Fruit fly (Drosophila melanogaster) whole organism, embryonic: Measurements from ENCODE around the gene CG33654.

Source experiments
- Asciz ChIP-seq: fragments of 200-800 bp; sonication (Bioruptor generic); optimal IDR thresholded peaks from 2 replicates; lab custom pipeline; 2017; ENCODE audit warnings: missing biosample characterization, mild to moderate bottlenecking, missing genetic modification characterization, missing genetic modification reagents
- Atf3 ChIP-seq: fragments of 200-800 bp; sonication (Bioruptor generic); optimal IDR thresholded peaks from 3 replicates; lab custom pipeline; 2016; ENCODE audit warnings: missing biosample characterization, missing genetic modification characterization
- BEAF-32 ChIP-seq: fragments of 200-800 bp; sonication (Bioruptor generic); optimal IDR thresholded peaks from 3 replicates; lab custom pipeline; 2017; ENCODE audit warnings: missing biosample characterization, missing genetic modification characterization, mild to moderate bottlenecking, moderate library complexity, missing genetic modification reagents
- CG10431 ChIP-seq: fragments of 200-800 bp; sonication (Bioruptor generic); optimal IDR thresholded peaks from 3 replicates; lab custom pipeline; 2018; ENCODE audit warnings: missing biosample characterization, mild to moderate bottlenecking, missing genetic modification characterization
- CG11085 ChIP-seq: fragments of 200-800 bp; sonication (Bioruptor generic); IDR thresholded peaks from 2 replicates; pipeline ENCODE4 v1.3.6; 2022; ENCODE audit warnings: missing biosample characterization, missing genetic modification characterization
- CG11560 ChIP-seq: fragments of 200-800 bp; sonication (Bioruptor generic); IDR thresholded peaks from 3 replicates; pipeline ENCODE4 v1.3.6; 2022; ENCODE audit warnings: missing biosample characterization, missing genetic modification characterization
- CG12659 ChIP-seq: fragments of 200-800 bp; sonication (Bioruptor generic); optimal IDR thresholded peaks from 3 replicates; lab custom pipeline; 2017; ENCODE audit warnings: mild to moderate bottlenecking, missing biosample characterization, missing genetic modification reagents, missing genetic modification characterization
- CG12769 ChIP-seq: fragments of 200-800 bp; sonication (Bioruptor generic); optimal IDR thresholded peaks from 2 replicates; lab custom pipeline; 2019; ENCODE audit warnings: missing biosample characterization, mild to moderate bottlenecking, missing genetic modification characterization, moderate library complexity
- CG14710 ChIP-seq: fragments of 200-800 bp; sonication (Bioruptor generic); optimal IDR thresholded peaks from 3 replicates; lab custom pipeline; 2019; ENCODE audit warnings: missing biosample characterization, mild to moderate bottlenecking, missing genetic modification characterization, moderate library complexity
- CG14965 ChIP-seq: fragments of 200-800 bp; sonication (Bioruptor generic); optimal IDR thresholded peaks from 2 replicates; lab custom pipeline; 2016; ENCODE audit warnings: missing biosample characterization, missing genetic modification characterization, borderline replicate concordance
- CG15696 ChIP-seq: fragments of 200-800 bp; sonication (Bioruptor generic); optimal IDR thresholded peaks from 2 replicates; lab custom pipeline; 2019; ENCODE audit warnings: missing biosample characterization, mild to moderate bottlenecking, missing genetic modification characterization, moderate library complexity
- CG17186 ChIP-seq: fragments of 200-800 bp; sonication (Bioruptor generic); optimal IDR thresholded peaks from 3 replicates; lab custom pipeline; 2017; ENCODE audit warnings: missing biosample characterization, missing genetic modification reagents, missing genetic modification characterization
- CG17361 ChIP-seq: fragments of 200-800 bp; sonication (Bioruptor generic); IDR thresholded peaks from 3 replicates; pipeline ENCODE4 v1.3.6; 2022; ENCODE audit warnings: missing biosample characterization, missing genetic modification characterization
- CG18476 ChIP-seq: fragments of 200-800 bp; sonication (Bioruptor generic); optimal IDR thresholded peaks from 2 replicates; lab custom pipeline; 2016; ENCODE audit warnings: missing biosample characterization, mild to moderate bottlenecking, missing genetic modification characterization
- CG2116 ChIP-seq: fragments of 200-800 bp; sonication (Bioruptor generic); optimal IDR thresholded peaks from 3 replicates; lab custom pipeline; 2018; ENCODE audit warnings: missing biosample characterization, mild to moderate bottlenecking, missing genetic modification characterization
- CG3407 ChIP-seq: fragments of 200-800 bp; sonication (Bioruptor generic); optimal IDR thresholded peaks from 2 replicates; lab custom pipeline; 2018; ENCODE audit warnings: missing biosample characterization, mild to moderate bottlenecking, missing genetic modification characterization
- CG42726 ChIP-seq: fragments of 200-800 bp; sonication (Bioruptor generic); IDR thresholded peaks from 2 replicates; pipeline ENCODE4 v1.3.6; 2022; ENCODE audit warnings: missing biosample characterization, missing genetic modification characterization; ENCODE audit not compliant: partially characterized antibody
- CG4730 ChIP-seq: fragments of 200-800 bp; sonication (Bioruptor generic); IDR thresholded peaks from 2 replicates; pipeline ENCODE4 v1.3.6; 2022; ENCODE audit warnings: missing biosample characterization, missing genetic modification characterization
- CG6791 ChIP-seq: fragments of 200-800 bp; sonication (Bioruptor generic); IDR thresholded peaks from 3 replicates; pipeline ENCODE4 v1.3.6; 2022; ENCODE audit warnings: missing biosample characterization, missing genetic modification characterization; ENCODE audit not compliant: partially characterized antibody
- CG8388 ChIP-seq: fragments of 200-800 bp; sonication (Bioruptor generic); optimal IDR thresholded peaks from 2 replicates; lab custom pipeline; 2019; ENCODE audit warnings: missing biosample characterization, mild to moderate bottlenecking, missing genetic modification characterization, moderate library complexity
- CG9215 ChIP-seq: fragments of 200-800 bp; sonication (Bioruptor generic); IDR thresholded peaks from 2 replicates; pipeline ENCODE4 v1.3.6; 2022; ENCODE audit warnings: missing biosample characterization, missing genetic modification characterization
- CG9437 ChIP-seq: fragments of 200-800 bp; sonication (Bioruptor generic); optimal IDR thresholded peaks from 2 replicates; lab custom pipeline; 2018; ENCODE audit warnings: missing biosample characterization, mild to moderate bottlenecking, missing genetic modification characterization
- CHES-1-like ChIP-seq: fragments of 200-800 bp; sonication (Bioruptor generic); optimal IDR thresholded peaks from 2 replicates; lab custom pipeline; 2016; ENCODE audit warnings: missing biosample characterization, missing genetic modification characterization
- HLH4C ChIP-seq: fragments of 200-800 bp; sonication (Bioruptor generic); IDR thresholded peaks from 3 replicates; pipeline ENCODE4 v1.3.6; 2022; ENCODE audit warnings: missing biosample characterization, missing genetic modification characterization; ENCODE audit not compliant: partially characterized antibody
- Hand ChIP-seq: fragments of 200-800 bp; sonication (Bioruptor generic); optimal IDR thresholded peaks from 2 replicates; lab custom pipeline; 2017; ENCODE audit warnings: mild to moderate bottlenecking, missing biosample characterization, missing genetic modification reagents, missing genetic modification characterization
- Mad ChIP-seq: fragments of 200-800 bp; sonication (Bioruptor generic); optimal IDR thresholded peaks from 2 replicates; lab custom pipeline; 2016; ENCODE audit warnings: missing biosample characterization, missing genetic modification characterization
- Med ChIP-seq: fragments of 200-800 bp; sonication (Bioruptor generic); peaks from one replicate; lab custom pipeline; 2016; ENCODE audit warnings: missing biosample characterization, missing genetic modification characterization, mild to moderate bottlenecking, inconsistent platforms, moderate library complexity
- NFAT ChIP-seq: fragments of 200-800 bp; sonication (Bioruptor generic); IDR thresholded peaks from 2 replicates; pipeline ENCODE4 v1.3.6; 2022; ENCODE audit warnings: missing biosample characterization, missing genetic modification characterization
- NK7.1 ChIP-seq: fragments of 200-800 bp; sonication (Bioruptor generic); optimal IDR thresholded peaks from 3 replicates; lab custom pipeline; 2016; ENCODE audit warnings: missing biosample characterization, missing genetic modification characterization
- Oli ChIP-seq: fragments of 200-800 bp; sonication (Bioruptor generic); optimal IDR thresholded peaks from 2 replicates; lab custom pipeline; 2018; ENCODE audit warnings: missing biosample characterization, mild to moderate bottlenecking, missing genetic modification characterization, moderate library complexity
- Optix ChIP-seq: fragments of 200-800 bp; sonication (Bioruptor generic); IDR thresholded peaks from 3 replicates; pipeline ENCODE4 v1.3.6; 2022; ENCODE audit warnings: missing biosample characterization, missing genetic modification characterization
- Scr ChIP-seq: fragments of 200-800 bp; sonication (Bioruptor generic); IDR thresholded peaks from 2 replicates; pipeline ENCODE4 v1.3.6; 2022; ENCODE audit warnings: missing biosample characterization, missing genetic modification characterization; ENCODE audit not compliant: partially characterized antibody
- Sox102F ChIP-seq: fragments of 200-800 bp; sonication (Bioruptor generic); optimal IDR thresholded peaks from 2 replicates; lab custom pipeline; 2018; ENCODE audit warnings: missing biosample characterization, mild to moderate bottlenecking, missing genetic modification characterization, moderate library complexity
- amos ChIP-seq: fragments of 200-800 bp; sonication (Bioruptor generic); IDR thresholded peaks from 2 replicates; pipeline ENCODE4 v1.3.6; 2022; ENCODE audit warnings: missing biosample characterization, missing genetic modification characterization; ENCODE audit not compliant: partially characterized antibody
- cwo ChIP-seq: fragments of 200-800 bp; sonication (Bioruptor generic); optimal IDR thresholded peaks from 3 replicates; lab custom pipeline; 2017; ENCODE audit warnings: missing biosample characterization, missing genetic modification characterization, mild to moderate bottlenecking, moderate library complexity, missing genetic modification reagents
- dm ChIP-seq: fragments of 200-800 bp; sonication (Bioruptor generic); optimal IDR thresholded peaks from 3 replicates; lab custom pipeline; 2016; ENCODE audit warnings: missing biosample characterization, missing genetic modification characterization
- dysf ChIP-seq: fragments of 200-800 bp; sonication (Bioruptor generic); IDR thresholded peaks from 3 replicates; pipeline ENCODE4 v1.3.6; 2022; ENCODE audit warnings: missing biosample characterization, missing genetic modification characterization
- emc ChIP-seq: fragments of 200-800 bp; sonication (Bioruptor generic); optimal IDR thresholded peaks from 2 replicates; lab custom pipeline; 2016; ENCODE audit warnings: missing biosample characterization, missing genetic modification characterization
- fd3F ChIP-seq: fragments of 200-800 bp; sonication (Bioruptor generic); optimal IDR thresholded peaks from 2 replicates; lab custom pipeline; 2018; ENCODE audit warnings: missing biosample characterization, mild to moderate bottlenecking, missing genetic modification characterization, moderate library complexity
- gcm2 ChIP-seq: fragments of 200-800 bp; sonication (Bioruptor generic); optimal IDR thresholded peaks from 2 replicates; lab custom pipeline; 2016; ENCODE audit warnings: missing biosample characterization, missing genetic modification characterization
- hbn ChIP-seq: fragments of 200-800 bp; sonication (Bioruptor generic); IDR thresholded peaks from 2 replicates; pipeline ENCODE4 v1.3.6; 2022; ENCODE audit warnings: missing biosample characterization, missing genetic modification characterization; ENCODE audit not compliant: partially characterized antibody
- hth ChIP-seq: fragments of >200 bp; optimal IDR thresholded peaks from 2 replicates; lab custom pipeline; 2017; ENCODE audit warnings: inconsistent platforms
- inv ChIP-seq: fragments of 200-800 bp; sonication (Bioruptor generic); IDR thresholded peaks from 2 replicates; pipeline ENCODE4 v1.3.6; 2022; ENCODE audit warnings: missing biosample characterization, missing genetic modification characterization; ENCODE audit not compliant: partially characterized antibody
- jigr1 ChIP-seq: fragments of 200-800 bp; sonication (Bioruptor generic); IDR thresholded peaks from 3 replicates; pipeline ENCODE4 v1.3.6; 2022; ENCODE audit warnings: missing biosample characterization, missing genetic modification characterization
- kay ChIP-seq: fragments of 200-800 bp; sonication (Bioruptor generic); optimal IDR thresholded peaks from 2 replicates; lab custom pipeline; 2016; ENCODE audit warnings: missing biosample characterization, missing genetic modification characterization
- lmd ChIP-seq: fragments of 200-800 bp; sonication (Bioruptor generic); IDR thresholded peaks from 2 replicates; pipeline ENCODE4 v1.3.6; 2022; ENCODE audit warnings: missing biosample characterization, missing genetic modification characterization
- lola ChIP-seq, 3 experiments: fragments of >200 bp in 2 of 3; fragments of 200-800 bp in 1 of 3; sonication (Bioruptor generic) in 1 of 3; optimal IDR thresholded peaks; 2 replicates each; lab custom pipeline; 2017 to 2019; ENCODE audit warnings: missing biosample characterization in 3 of 3, missing genetic modification characterization in 3 of 3, mild to moderate bottlenecking in 1 of 3, moderate library complexity in 1 of 3
- nmo ChIP-seq: fragments of 200-800 bp; sonication (Bioruptor generic); optimal IDR thresholded peaks from 2 replicates; lab custom pipeline; 2018; ENCODE audit warnings: missing biosample characterization, mild to moderate bottlenecking, missing genetic modification characterization, moderate library complexity
- oc ChIP-seq: fragments of 200-800 bp; sonication (Bioruptor generic); optimal IDR thresholded peaks from 2 replicates; lab custom pipeline; 2018; ENCODE audit warnings: missing biosample characterization, mild to moderate bottlenecking, missing genetic modification characterization, moderate library complexity
- otp ChIP-seq: fragments of 200-800 bp; sonication (Bioruptor generic); IDR thresholded peaks from 3 replicates; pipeline ENCODE4, ENCODE4 v1.3.6; 2022; ENCODE audit warnings: missing biosample characterization, missing genetic modification characterization
- pho ChIP-seq: fragments of 200-800 bp; sonication (Bioruptor generic); optimal IDR thresholded peaks from 2 replicates; lab custom pipeline; 2016; ENCODE audit warnings: missing biosample characterization, missing genetic modification characterization
- sqz ChIP-seq: fragments of 200-800 bp; sonication (Bioruptor generic); optimal IDR thresholded peaks from 3 replicates; lab custom pipeline; 2018; ENCODE audit warnings: missing biosample characterization, mild to moderate bottlenecking, missing genetic modification characterization

The CG33654 gene

DNA sequence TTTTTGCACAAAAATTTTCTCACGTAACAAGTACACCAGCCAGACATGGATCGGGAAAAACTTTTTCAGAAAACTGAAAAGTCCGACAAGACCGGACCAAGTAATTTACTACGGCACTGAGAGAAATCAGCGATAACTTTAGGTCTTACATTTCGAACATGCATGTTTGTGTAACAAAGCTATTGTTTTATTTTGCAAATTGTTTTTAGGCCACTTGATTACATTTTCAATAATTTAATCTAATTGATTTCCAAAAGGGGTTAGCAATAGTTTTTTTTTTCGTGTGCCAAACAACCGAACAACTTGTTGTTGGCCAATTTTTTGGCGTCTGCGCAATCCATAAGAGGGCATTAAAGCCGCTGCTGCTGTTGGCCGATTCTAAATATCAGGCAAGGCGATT is 30.1 kb upstream of the CG33654 start (continued):
- peak; percentile 52 for TF ChIP-seq emc (GFP tag; lab: Kevin White, UChicago)
- TF ChIP-seq hbn, result no peak
- peak; percentile 27 for TF ChIP-seq CHES-1-like (GFP tag; lab: Kevin White, UChicago)
- TF ChIP-seq gcm2 (GFP tag; lab: Kevin White, UChicago), result no peak
- TF ChIP-seq amos (GFP tag; lab: Robert Waterston, UW), result no peak
- no peak for TF ChIP-seq CG2116 (GFP tag; lab: Kevin White, UChicago)
- TF ChIP-seq pho (GFP tag; lab: Kevin White, UChicago), result peak; percentile 47
- peak; percentile 39 for TF ChIP-seq CG9437 (GFP tag; lab: Kevin White, UChicago)
- TF ChIP-seq CG14710 (tag; lab: Kevin White, UChicago), result peak; percentile 12
- TF ChIP-seq CG11085, result 0 out of 2 replicates have a peak, but pooled peaks have one; percentile 32
- no peak for TF ChIP-seq CG42726 (GFP tag; lab: Robert Waterston, UW)
- TF ChIP-seq jigr1, result no peak
- TF ChIP-seq CG17186 (GFP tag; lab: Kevin White, UChicago), result no peak
- peak; percentile 61 for TF ChIP-seq lmd (GFP tag; lab: Robert Waterston, UW)
- TF ChIP-seq cwo (GFP tag; lab: Kevin White, UChicago), result peak; percentile 60
- no peak for TF ChIP-seq dm
- TF ChIP-seq kay (GFP tag; lab: Kevin White, UChicago), result peak; percentile 36
- no peak for TF ChIP-seq NFAT (GFP tag; lab: Robert Waterston, UW)
- TF ChIP-seq dysf (GFP tag; lab: Robert Waterston, UW), result peak; percentile 80
- TF ChIP-seq Asciz (GFP tag; lab: Kevin White, UChicago), result peak; percentile 52
- TF ChIP-seq Optix (GFP tag; lab: Robert Waterston, UW), result no peak
- no peak for TF ChIP-seq CG3407 (GFP tag; lab: Kevin White, UChicago)
- peak; percentile 59 for TF ChIP-seq CG18476 (GFP tag; lab: Kevin White, UChicago)
- TF ChIP-seq CG8388 (GFP tag; lab: Kevin White, UChicago), result peak; percentile 32
- TF ChIP-seq Med (GFP tag; lab: Kevin White, UChicago), result peak; percentile 96
- TF ChIP-seq BEAF-32 (GFP tag; lab: Kevin White, UChicago), result no peak
- TF ChIP-seq CG14965, result no peak
- TF ChIP-seq Atf3 (GFP tag; lab: Kevin White, UChicago), result peak; percentile 21
- TF ChIP-seq Mad (GFP tag; lab: Kevin White, UChicago), result peak; percentile 15
- no peak for TF ChIP-seq hth (lab: Kevin White, UChicago)
- TF ChIP-seq CG15696 (tag; lab: Kevin White, UChicago), result no peak
- TF ChIP-seq CG10431 (GFP tag; lab: Kevin White, UChicago), result no peak
- peak; percentile 10 for TF ChIP-seq CG12659
- TF ChIP-seq nmo, result peak; percentile 38
- no peak for TF ChIP-seq Scr (GFP tag; lab: Robert Waterston, UW)
- TF ChIP-seq CG4730, result no peak
- TF ChIP-seq sqz (GFP tag; lab: Kevin White, UChicago), result no peak
- TF ChIP-seq otp (GFP tag; lab: Robert Waterston, UW), result peak; percentile 64; the same call in 2 of the 3 replicates
- TF ChIP-seq fd3F (GFP tag; lab: Kevin White, UChicago), result peak; percentile 40
- TF ChIP-seq Hand, result peak; percentile 47

DNA sequence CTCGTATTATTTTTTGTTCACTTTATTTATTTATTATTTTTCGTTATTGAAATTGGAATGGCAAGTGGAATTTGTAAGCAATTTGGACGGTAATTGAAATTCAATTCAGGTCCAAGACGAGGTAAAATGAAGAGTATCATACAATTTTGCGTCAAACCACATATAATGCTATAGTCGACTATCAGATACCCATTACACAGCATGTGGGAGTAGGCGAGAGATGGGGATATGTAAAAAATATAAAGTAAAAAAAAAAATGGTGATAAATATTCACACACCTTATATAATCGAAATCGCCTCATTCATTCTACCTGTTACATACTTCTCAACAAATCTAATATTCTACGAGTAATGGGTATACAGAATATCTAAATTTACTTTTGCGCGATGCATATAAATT is 29.2 kb upstream of the CG33654 start:
- TF ChIP-seq CG9215 (GFP tag; lab: Robert Waterston, UW) (no peak), CG12769 (tag; lab: Kevin White, UChicago) (peak; percentile 1), CG17361 (no peak), NK7.1 (GFP tag; lab: Kevin White, UChicago) (no peak), HLH4C (peak; percentile 87), inv (GFP tag; lab: Robert Waterston, UW) (peak; percentile 13; the same call in 1 of the 2 replicates), CG6791 (GFP tag; lab: Robert Waterston, UW) (peak; percentile 49; the same call in 1 of the 3 replicates), oc (tag; lab: Kevin White, UChicago) (no peak), lola (GFP tag; optimal IDR thresholded peaks at IDR 0.05; lab: Kevin White, UChicago) (no peak), Oli (tag; lab: Kevin White, UChicago) (peak; percentile 4), CG11560 (tag; lab: Robert Waterston, UW) (no peak), Sox102F (GFP tag; lab: Kevin White, UChicago) (peak; percentile 31)
